Worm (Caenorhabditis elegans): ENCODE results near the gene eef-1A.1.
A peak's percentile ranks its signal among the peaks of the same experiment; 100 is the strongest.

DNA sequence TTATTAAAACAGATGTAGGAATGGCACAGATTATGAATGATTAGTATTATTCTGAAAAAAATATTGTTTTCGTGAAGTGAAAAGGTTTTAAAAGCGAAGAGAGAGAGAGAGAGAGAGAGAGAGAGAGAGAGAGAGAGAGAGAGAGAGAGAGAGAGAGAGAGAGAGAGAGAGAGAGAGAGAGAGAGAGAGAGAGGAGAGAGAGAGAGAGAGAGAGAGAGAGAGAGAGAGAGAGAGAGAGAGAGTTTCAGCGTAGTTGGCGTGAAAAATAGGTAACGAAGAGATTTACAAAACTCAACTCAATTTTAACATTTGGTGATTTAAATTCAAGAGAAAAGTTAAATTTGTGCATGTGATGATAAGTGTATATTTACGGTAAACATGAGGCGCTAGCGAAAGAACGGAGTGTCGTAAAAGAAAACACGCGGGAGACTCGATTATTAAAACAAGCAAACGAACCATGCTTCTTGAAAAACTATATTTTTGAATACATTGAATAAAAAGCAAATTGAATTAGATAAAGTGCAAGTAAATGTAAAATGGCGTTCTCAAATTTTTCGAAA is 3.4 kb downstream of the eef-1A.1 start, which contains the start of gene panl-2:
- TF ChIP-seq php-3 (GFP tag; IDR thresholded peaks at IDR 0.05) = no peak
- TF ChIP-seq nhr-111 (GFP tag; optimal IDR thresholded peaks at IDR 0.05) = no peak
- no peak for TF ChIP-seq jun-1 (tag; optimal IDR thresholded peaks at IDR 0.05)
- TF ChIP-seq fkh-10 (GFP tag; optimal IDR thresholded peaks at IDR 0.05) = no peak
- peak; percentile 24 for TF ChIP-seq mep-1 (tag; optimal IDR thresholded peaks at IDR 0.05)
- TF ChIP-seq ceh-82 (tag; optimal IDR thresholded peaks at IDR 0.05) = no peak
- no peak for TF ChIP-seq fos-1 (tag; optimal IDR thresholded peaks at IDR 0.05)
